Worm (Caenorhabditis elegans) whole organism, dauer: ENCODE data around the gene T06E6.1.

Experiments
- unc-62 ChIP-seq: sonication (generic microtip); optimal IDR thresholded peaks from 2 replicates; lab custom pipeline; 2017; ENCODE audit warnings: missing biosample characterization, missing genetic modification reagents, missing genetic modification characterization

T06E6.1 gene

ce11 chrV:15394906-15395305 is at the start of gene T06E6.1:
Gene T06E6.1 (minus strand): TSS chrV:15394961.
- no peak for TF ChIP-seq unc-62

ce11 chrV:15444188-15444587 is 49.4 kb upstream of the T06E6.1 start, which contains the start of gene T26H5.11:
Gene T26H5.11 (minus strand): TSS chrV:15444288.
- TF ChIP-seq unc-62: no peak

ce11 chrV:15443708-15444107 is 48.9 kb upstream of the T06E6.1 start, which contains the start of gene T26H5.10:
Gene T26H5.10 (minus strand): TSS chrV:15443808.
- no peak for TF ChIP-seq unc-62

ce11 chrV:15442384-15442783 is 47.6 kb upstream of the T06E6.1 start:
- no peak for TF ChIP-seq unc-62

- no peak for TF ChIP-seq unc-62
These were observed 41.4 kb upstream of the T06E6.1 start for ce11 chrV:15436133-15436532.

- no peak for TF ChIP-seq unc-62
These were observed 39.9 kb upstream of the T06E6.1 start for ce11 chrV:15434647-15435046.

ce11 chrV:15432457-15432856 is 37.7 kb upstream of the T06E6.1 start, which contains the start of gene T26H5.8:
Gene T26H5.8 (minus strand): TSS chrV:15432726.
- TF ChIP-seq unc-62: no peak

ce11 chrV:15431322-15432052 is 36.7 kb upstream of the T06E6.1 start:
- no peak for TF ChIP-seq unc-62

- no peak for TF ChIP-seq unc-62
These were observed 32.2 kb upstream of the T06E6.1 start, which contains the start of gene fbxa-209 for ce11 chrV:15426944-15427343. Gene fbxa-209 (minus strand): TSS chrV:15427044.

ce11 chrV:15425368-15426091 is 30.8 kb upstream of the T06E6.1 start, which contains the start of gene Y36E3A.2:
Gene Y36E3A.2 (plus strand): TSS chrV:15426041.
- TF ChIP-seq unc-62: no peak

- no peak for TF ChIP-seq unc-62
These were observed 28.8 kb upstream of the T06E6.1 start, which contains the start of gene fbxa-104 for ce11 chrV:15423601-15424000. Gene fbxa-104 (minus strand): TSS chrV:15423683.

- TF ChIP-seq unc-62: no peak
These were observed 23.1 kb upstream of the T06E6.1 start, which contains the start of gene T06E6.10 for ce11 chrV:15417822-15418221. Gene T06E6.10 (plus strand): TSS chrV:15418122.

ce11 chrV:15415951-15416350 is 21.2 kb upstream of the T06E6.1 start, which contains the start of gene srh-265:
Gene srh-265 (plus strand): TSS chrV:15416251.
- TF ChIP-seq unc-62: no peak

ce11 chrV:15413847-15414246 is 19.1 kb upstream of the T06E6.1 start, which contains the start of gene srh-264:
Gene srh-264 (plus strand): TSS chrV:15414147.
- no peak for TF ChIP-seq unc-62

- no peak for TF ChIP-seq unc-62
These were observed 17.9 kb upstream of the T06E6.1 start, which contains the start of gene srbc-63 for ce11 chrV:15412625-15413024. Gene srbc-63 (minus strand): TSS chrV:15412725.

- no peak for TF ChIP-seq unc-62
These were observed 12.2 kb upstream of the T06E6.1 start, which contains the start of gene srh-257 for ce11 chrV:15406928-15407327. Gene srh-257 (plus strand): TSS chrV:15407228.

- no peak for TF ChIP-seq unc-62
These were observed 10.1 kb upstream of the T06E6.1 start, which contains the start of gene srh-258 for ce11 chrV:15404859-15405258. Gene srh-258 (plus strand): TSS chrV:15405159.
